Worm (Caenorhabditis elegans): ENCODE results near the gene F40B5.2.
A peak's percentile ranks its signal among the peaks of the same experiment; 100 is the strongest.
"Not testable (repeated sequence)": the region's sequence is repeated elsewhere in the genome, so short reads cannot be mapped to it uniquely, and the experiment has no call there.

F40B5.2 gene

DNA sequence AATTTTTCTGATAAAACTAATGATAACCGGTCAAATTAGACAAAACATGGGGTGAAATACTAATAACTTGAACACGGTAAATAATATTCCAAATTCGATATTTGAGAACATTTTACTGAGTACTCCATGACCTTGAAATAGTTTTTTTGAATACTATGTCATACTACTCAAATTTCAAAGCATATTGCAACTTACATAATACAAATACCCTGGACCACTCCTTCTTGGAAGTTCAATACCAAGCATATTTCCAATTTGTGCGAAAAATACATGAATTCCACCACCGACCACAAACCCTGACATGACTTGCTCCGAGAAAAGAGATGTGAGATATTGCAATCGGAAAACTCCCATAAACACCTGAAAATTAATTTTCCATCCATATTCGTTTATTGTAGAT, 39.2 kb downstream of the F40B5.2 start:
- no peak for TF ChIP-seq nhr-28 (tag; optimal IDR thresholded peaks at IDR 0.05)
- TF ChIP-seq snpc-4 (tag; optimal IDR thresholded peaks at IDR 0.05): no peak
- TF ChIP-seq ceh-39 (tag; optimal IDR thresholded peaks at IDR 0.05): no peak
- TF ChIP-seq mls-2 (tag; optimal IDR thresholded peaks at IDR 0.05): no peak
- no peak for TF ChIP-seq nhr-76 (tag; optimal IDR thresholded peaks at IDR 0.05)

DNA sequence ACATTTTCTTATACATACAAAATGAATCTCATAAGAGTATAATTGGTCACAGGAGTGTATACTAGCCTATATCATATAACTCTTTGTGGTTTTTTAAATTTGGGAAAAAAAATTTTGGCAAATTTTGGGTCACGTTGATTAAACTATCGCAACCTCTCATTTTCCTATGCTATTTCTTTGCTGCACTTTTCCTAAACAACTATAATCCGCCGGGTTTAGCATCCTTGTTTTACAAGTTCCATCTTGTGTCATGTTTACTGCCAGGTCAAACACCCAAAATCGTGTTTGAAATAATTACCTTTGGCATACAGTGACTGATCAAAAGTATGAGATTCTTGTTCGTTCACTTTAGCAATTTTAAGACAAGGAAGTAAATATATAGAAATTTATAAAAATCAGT, 40.6 kb downstream of the F40B5.2 start, which contains the start of gene sulp-3:
sulp-3 (minus strand) TSS at position 101 of the 400 bp plus-strand sequence.
- no peak for TF ChIP-seq ham-2 (GFP tag; optimal IDR thresholded peaks at IDR 0.05)
- no peak for TF ChIP-seq sem-2 (GFP tag; optimal IDR thresholded peaks at IDR 0.05)
- no peak for TF ChIP-seq lin-13 (tag; optimal IDR thresholded peaks at IDR 0.05)
- no peak for TF ChIP-seq nhr-2 (tag; optimal IDR thresholded peaks at IDR 0.05)
- TF ChIP-seq lsy-2 (tag; optimal IDR thresholded peaks at IDR 0.05): no peak
- TF ChIP-seq mls-2 (tag; optimal IDR thresholded peaks at IDR 0.05): no peak

DNA sequence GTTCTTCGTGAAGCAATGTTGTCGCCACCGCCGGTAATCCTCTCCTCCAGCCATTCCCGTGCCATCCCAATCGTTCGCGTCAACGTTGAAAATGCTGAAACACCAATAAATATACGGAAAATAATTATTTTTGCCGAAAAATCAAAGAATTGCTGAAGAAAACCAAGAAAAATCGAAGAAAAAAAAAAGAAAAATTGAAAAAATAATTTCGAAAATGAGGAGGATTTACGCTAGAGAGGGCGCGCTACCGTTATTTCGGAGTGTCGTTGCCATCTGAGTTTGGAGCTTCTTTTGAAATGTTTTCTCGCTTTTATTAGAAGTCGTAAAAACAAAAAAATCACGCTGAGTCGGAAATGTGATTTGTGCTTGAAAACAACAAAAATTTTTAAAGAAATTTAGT, 43.1 kb downstream of the F40B5.2 start, which contains the start of gene F08F1.9:
F08F1.9 (minus strand) TSS at position 101 of the 400 bp plus-strand sequence.
- not testable (repeated sequence) for TF ChIP-seq elt-3, M03D4.4, blmp-1 (tag; optimal IDR thresholded peaks at IDR 0.05)

DNA sequence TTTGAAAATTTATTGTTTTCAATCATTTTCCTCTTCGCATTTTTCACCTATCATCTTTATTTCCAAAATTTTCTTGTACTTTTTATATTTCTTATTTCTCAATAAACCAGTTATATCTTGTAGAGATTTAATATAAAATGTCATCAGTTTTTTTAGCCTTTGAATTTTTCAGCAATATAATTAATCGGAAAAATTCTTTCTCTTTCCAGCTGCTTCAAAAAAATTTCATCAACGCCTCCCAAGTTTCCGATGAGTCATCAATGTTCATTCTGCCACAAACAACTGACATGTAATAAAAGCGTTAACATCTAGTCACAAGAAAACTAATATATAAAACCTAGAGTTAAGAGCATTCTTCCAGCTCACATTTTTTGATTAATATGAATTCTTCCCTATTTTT, 45.5 kb downstream of the F40B5.2 start, which contains the start of gene F08F1.4:
F08F1.4 (plus strand) TSS at position 301 of the 400 bp plus-strand sequence.
- no peak for TF ChIP-seq ztf-11 (tag; optimal IDR thresholded peaks at IDR 0.05)
- TF ChIP-seq lsy-2 (tag; optimal IDR thresholded peaks at IDR 0.05): no peak
- no peak for TF ChIP-seq nhr-76 (tag; optimal IDR thresholded peaks at IDR 0.05)
- no peak for TF ChIP-seq nhr-237 (tag; optimal IDR thresholded peaks at IDR 0.05)

DNA sequence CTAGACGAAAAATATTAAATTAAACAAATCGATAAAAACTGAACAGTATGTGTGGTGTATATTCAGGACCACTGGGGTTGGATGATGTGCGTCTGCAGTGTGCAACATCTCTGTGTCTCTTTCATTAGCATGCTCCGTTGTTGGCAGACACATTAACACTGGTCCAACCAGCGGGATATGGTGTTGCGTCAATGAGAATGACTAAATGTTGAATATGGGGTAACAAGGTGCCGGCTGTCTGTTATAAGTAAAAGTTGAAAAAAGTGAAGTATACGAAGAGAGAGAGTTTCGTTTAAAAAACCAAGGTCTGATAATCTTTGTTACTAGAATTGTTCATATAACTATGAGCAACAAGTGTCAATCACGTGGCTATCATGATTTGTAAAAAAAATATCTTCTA, 49.2 kb downstream of the F40B5.2 start, which contains the start of gene ced-8:
ced-8 (minus strand) TSS at position 101 of the 400 bp plus-strand sequence.
- TF ChIP-seq sem-2 (GFP tag; optimal IDR thresholded peaks at IDR 0.05): no peak
- no peak for TF ChIP-seq flh-1 (GFP tag; optimal IDR thresholded peaks at IDR 0.05)
- no peak for TF ChIP-seq ceh-43 (GFP tag; optimal IDR thresholded peaks at IDR 0.05)
- TF ChIP-seq elt-3 (tag; optimal IDR thresholded peaks at IDR 0.05): no peak
- TF ChIP-seq snpc-4 (tag; optimal IDR thresholded peaks at IDR 0.05): no peak
- TF ChIP-seq ceh-83 (GFP tag; optimal IDR thresholded peaks at IDR 0.05): no peak
- TF ChIP-seq ceh-39 (tag; optimal IDR thresholded peaks at IDR 0.05): peak; percentile 40
- TF ChIP-seq lin-32 (GFP tag; optimal IDR thresholded peaks at IDR 0.05): no peak
- TF ChIP-seq nhr-2 (tag; optimal IDR thresholded peaks at IDR 0.05): peak; percentile 63
- TF ChIP-seq pha-4 (tag; optimal IDR thresholded peaks at IDR 0.05): no peak
- TF ChIP-seq blmp-1 (tag; optimal IDR thresholded peaks at IDR 0.05): no peak
- TF ChIP-seq tbx-8 (GFP tag; optimal IDR thresholded peaks at IDR 0.05): no peak
- peak; percentile 25 for TF ChIP-seq zip-8 (tag; optimal IDR thresholded peaks at IDR 0.05)
- no peak for TF ChIP-seq nhr-76 (tag; optimal IDR thresholded peaks at IDR 0.05)
- TF ChIP-seq sptf-1 (tag; optimal IDR thresholded peaks at IDR 0.05): no peak
- no peak for TF ChIP-seq drap-1 (GFP tag; optimal IDR thresholded peaks at IDR 0.05)
- TF ChIP-seq ham-2 (GFP tag; optimal IDR thresholded peaks at IDR 0.05): no peak
- TF ChIP-seq M03D4.4 (tag; optimal IDR thresholded peaks at IDR 0.05): no peak
- TF ChIP-seq ces-1 (GFP tag; optimal IDR thresholded peaks at IDR 0.05): no peak
- TF ChIP-seq lsy-2 (tag; optimal IDR thresholded peaks at IDR 0.05): no peak
- TF ChIP-seq hlh-1 (tag; optimal IDR thresholded peaks at IDR 0.05): no peak
- TF ChIP-seq elt-1 (tag; optimal IDR thresholded peaks at IDR 0.05; ENCODE audit: borderline replicate concordance, insufficient read depth): no peak
- no peak for TF ChIP-seq nhr-12 (tag; optimal IDR thresholded peaks at IDR 0.05)
- TF ChIP-seq nhr-28 (tag; optimal IDR thresholded peaks at IDR 0.05): no peak
- TF ChIP-seq ztf-11 (tag; optimal IDR thresholded peaks at IDR 0.05): no peak
- no peak for TF ChIP-seq bed-3 (GFP tag; optimal IDR thresholded peaks at IDR 0.05)

DNA sequence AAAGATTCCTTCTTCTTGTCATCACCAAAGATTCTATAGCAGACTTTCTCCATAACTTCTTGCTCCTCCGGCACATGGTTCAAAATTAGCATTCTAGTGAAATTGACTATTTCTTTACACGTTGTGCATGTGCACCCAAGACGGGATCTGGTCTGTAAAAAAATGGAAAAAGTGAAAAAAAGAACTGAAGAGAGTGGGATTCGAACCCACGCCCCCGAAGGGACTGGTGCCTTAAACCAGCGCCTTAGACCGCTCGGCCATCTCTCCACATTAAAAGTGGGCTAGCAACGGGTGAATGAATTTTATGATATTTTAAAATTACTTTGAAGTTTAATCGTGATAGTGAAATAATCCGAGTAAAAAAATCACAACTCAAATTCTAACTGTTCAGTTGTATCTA, 50.1 kb downstream of the F40B5.2 start:
- TF ChIP-seq lin-32 (GFP tag; optimal IDR thresholded peaks at IDR 0.05): no peak
- TF ChIP-seq lsy-2 (tag; optimal IDR thresholded peaks at IDR 0.05): no peak
- TF ChIP-seq nhr-76 (tag; optimal IDR thresholded peaks at IDR 0.05): no peak
- TF ChIP-seq unc-62 (GFP tag; optimal IDR thresholded peaks at IDR 0.05): no peak
- no peak for TF ChIP-seq sptf-1 (tag; optimal IDR thresholded peaks at IDR 0.05)
- no peak for TF ChIP-seq bed-3 (GFP tag; optimal IDR thresholded peaks at IDR 0.05)
- no peak for TF ChIP-seq M03D4.4 (tag; optimal IDR thresholded peaks at IDR 0.05)

All from whole organism, mixed stage, embryonic.